In the genomic region with DNA sequence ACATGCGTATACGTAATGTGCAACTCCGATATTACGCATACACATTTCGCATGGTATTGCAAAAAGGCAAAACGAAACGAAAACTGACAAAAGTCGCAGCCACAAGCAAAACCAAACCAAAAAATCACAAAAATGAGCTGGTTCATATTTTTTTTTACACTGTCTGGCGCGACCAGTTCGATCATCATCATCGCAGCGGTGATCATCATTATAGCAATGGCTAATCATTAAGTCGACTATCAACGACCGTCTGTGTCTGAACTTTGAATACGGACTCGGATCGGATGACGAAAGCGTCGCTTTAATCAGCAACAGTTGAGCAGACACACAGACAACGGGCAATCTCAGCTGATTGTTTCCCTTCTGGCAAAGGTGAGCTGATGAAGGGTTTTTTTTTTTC, we compare ENCODE assay signal across 4 fruit fly cellular contexts.
TF ChIP-seq lines count a peak whose summit lies in the region.

No protein-coding gene starts in this region.

- no peak for TF ChIP-seq CTCF in whole organism, embryonic (GFP tag; optimal IDR thresholded peaks at IDR 0.05; lab: Kevin White, UChicago)

TF ChIP-seq in whole organism, adult, 20 proteins besides CTCF, POLR2A, EP300 and RAD21:
- TF ChIP-seq tj (GFP tag; optimal IDR thresholded peaks at IDR 0.05; lab: Kevin White, UChicago) (peak; percentile 72), CG12768 (GFP tag; optimal IDR thresholded peaks at IDR 0.05; lab: Kevin White, UChicago) (peak; percentile 58), cic (GFP tag; optimal IDR thresholded peaks at IDR 0.05; lab: Kevin White, UChicago) (peak; percentile 22), toe (GFP tag; optimal IDR thresholded peaks at IDR 0.05; lab: Kevin White, UChicago) (no peak)

TF ChIP-seq in whole organism, embryonic, 481 proteins besides CTCF, POLR2A, EP300 and RAD21 (continues in another document):
- TF ChIP-seq CG13123 (GFP tag; optimal IDR thresholded peaks at IDR 0.05; lab: Kevin White, UChicago) (no peak), Bteb2 (GFP tag; optimal IDR thresholded peaks at IDR 0.05; lab: Kevin White, UChicago) (no peak), amos (GFP tag; IDR thresholded peaks at IDR 0.05; lab: Robert Waterston, UW; ENCODE audit: partially characterized antibody) (no peak), Antp (GFP tag; optimal IDR thresholded peaks at IDR 0.05; lab: Kevin White, UChicago) (no peak), gce (GFP tag; IDR thresholded peaks at IDR 0.05; lab: Robert Waterston, UW) (no peak), CG7372 (GFP tag; IDR thresholded peaks at IDR 0.05; lab: Robert Waterston, UW) (0 out of 2 replicates have a peak, but pooled peaks have one; percentile 46), Dbx (GFP tag; IDR thresholded peaks at IDR 0.05; lab: Robert Waterston, UW) (no peak), nom (GFP tag; optimal IDR thresholded peaks at IDR 0.05; lab: Kevin White, UChicago) (peak; percentile 90), pita (GFP tag; optimal IDR thresholded peaks at IDR 0.05; lab: Kevin White, UChicago) (no peak), sd (tag; optimal IDR thresholded peaks at IDR 0.05; lab: Kevin White, UChicago) (no peak), CG13894 (tag; optimal IDR thresholded peaks at IDR 0.05; lab: Kevin White, UChicago) (peak; percentile 22), mam (GFP tag; optimal IDR thresholded peaks at IDR 0.05; lab: Kevin White, UChicago) (no peak), CG8281 (tag; optimal IDR thresholded peaks at IDR 0.05; lab: Kevin White, UChicago) (no peak), Med (GFP tag; lab: Kevin White, UChicago) (peak; percentile 22), Spps (tag; optimal IDR thresholded peaks at IDR 0.05; lab: Kevin White, UChicago) (no peak), Atf6 (GFP tag; IDR thresholded peaks at IDR 0.05; lab: Robert Waterston, UW) (0 out of 2 replicates have a peak, but pooled peaks have one; percentile 23), Rfx (GFP tag; IDR thresholded peaks at IDR 0.05; lab: Robert Waterston, UW) (peak; percentile 42), CG4820 (GFP tag; optimal IDR thresholded peaks at IDR 0.05; lab: Kevin White, UChicago) (no peak), onecut (GFP tag; IDR thresholded peaks at IDR 0.05; lab: Robert Waterston, UW) (no peak), Drgx (GFP tag; IDR thresholded peaks at IDR 0.05; lab: Robert Waterston, UW) (peak; percentile 38; the same call in 1 of the 2 replicates), CG34224 (GFP tag; IDR thresholded peaks at IDR 0.05; lab: Robert Waterston, UW; ENCODE audit: partially characterized antibody) (peak; percentile 38; the same call in 1 of the 3 replicates), CG10431 (GFP tag; optimal IDR thresholded peaks at IDR 0.05; lab: Kevin White, UChicago) (no peak), Mrtf (GFP tag; IDR thresholded peaks at IDR 0.05; lab: Robert Waterston, UW) (no peak), CG33557 (GFP tag; optimal IDR thresholded peaks at IDR 0.05; lab: Kevin White, UChicago) (no peak), sqz (GFP tag; optimal IDR thresholded peaks at IDR 0.05; lab: Kevin White, UChicago) (peak; percentile 33), CG10959 (GFP tag; IDR thresholded peaks at IDR 0.05; lab: Robert Waterston, UW) (no peak), fd3F (GFP tag; optimal IDR thresholded peaks at IDR 0.05; lab: Kevin White, UChicago) (no peak)

TF ChIP-seq in whole organism, prepupa, 60 proteins besides CTCF, POLR2A, EP300 and RAD21:
- TF ChIP-seq CG11762 (GFP tag; optimal IDR thresholded peaks at IDR 0.05; lab: Kevin White, UChicago; ENCODE audit: insufficient read depth) (peak; percentile 6), CG1621 (tag; optimal IDR thresholded peaks at IDR 0.05; lab: Kevin White, UChicago) (peak; percentile 63), CG9139 (GFP tag; optimal IDR thresholded peaks at IDR 0.05; lab: Kevin White, UChicago) (peak; percentile 75), CG6276 (GFP tag; optimal IDR thresholded peaks at IDR 0.05; lab: Kevin White, UChicago) (peak; percentile 77), net (GFP tag; optimal IDR thresholded peaks at IDR 0.05; lab: Kevin White, UChicago) (peak; percentile 53), Met (GFP tag; optimal IDR thresholded peaks at IDR 0.05; lab: Kevin White, UChicago) (no peak), eg (GFP tag; IDR thresholded peaks at IDR 0.05; lab: Robert Waterston, UW) (peak; percentile 38; the same call in 2 of the 3 replicates), ss (GFP tag; optimal IDR thresholded peaks at IDR 0.05; lab: Kevin White, UChicago) (peak; percentile 78 to 81), CG8319 (GFP tag; optimal IDR thresholded peaks at IDR 0.05; lab: Kevin White, UChicago) (no peak), CG15336 (GFP tag; IDR thresholded peaks at IDR 0.05; lab: Robert Waterston, UW) (peak; percentile 57), svp (GFP tag; lab: Kevin White, UChicago) (peak; percentile 86), dsx (GFP tag; optimal IDR thresholded peaks at IDR 0.05; lab: Kevin White, UChicago; ENCODE audit: poor library complexity, severe bottlenecking) (no peak), pdm3 (GFP tag; optimal IDR thresholded peaks at IDR 0.05; lab: Kevin White, UChicago) (no peak), vri (GFP tag; optimal IDR thresholded peaks at IDR 0.05; lab: Kevin White, UChicago) (no peak), spab (GFP tag; optimal IDR thresholded peaks at IDR 0.05; lab: Kevin White, UChicago) (peak; percentile 34), CG10669 (GFP tag; optimal IDR thresholded peaks at IDR 0.05; lab: Kevin White, UChicago) (peak; percentile 41), CG8119 (GFP tag; IDR thresholded peaks at IDR 0.05; lab: Robert Waterston, UW) (peak; percentile 46; the same call in 2 of the 3 replicates), CG6808 (GFP tag; optimal IDR thresholded peaks at IDR 0.05; lab: Kevin White, UChicago) (peak; percentile 68)

TF ChIP-seq in whole organism, pupa, 21 proteins besides CTCF, POLR2A, EP300 and RAD21:
- TF ChIP-seq rn (GFP tag; IDR thresholded peaks at IDR 0.05; lab: Robert Waterston, UW) (no peak), fd96Ca (GFP tag; IDR thresholded peaks at IDR 0.05; lab: Robert Waterston, UW) (peak; percentile 40; the same call in 2 of the 3 replicates), CG32121 (GFP tag; IDR thresholded peaks at IDR 0.05; lab: Robert Waterston, UW) (peak; percentile 30; the same call in 1 of the 2 replicates), Ets98B (GFP tag; IDR thresholded peaks at IDR 0.05; lab: Robert Waterston, UW) (peak; percentile 34; the same call in 1 of the 2 replicates), CG15710 (tag; optimal IDR thresholded peaks at IDR 0.05; lab: Kevin White, UChicago) (peak; percentile 30), CG34367 (tag; optimal IDR thresholded peaks at IDR 0.05; lab: Kevin White, UChicago) (peak; percentile 47), CG13204 (GFP tag; optimal IDR thresholded peaks at IDR 0.05; lab: Kevin White, UChicago) (peak; percentile 72), Pif1A (GFP tag; optimal IDR thresholded peaks at IDR 0.05; lab: Kevin White, UChicago) (no peak), Snoo (tag; optimal IDR thresholded peaks at IDR 0.05; lab: Kevin White, UChicago) (peak; percentile 36), CG10348 (GFP tag; IDR thresholded peaks at IDR 0.05; lab: Robert Waterston, UW) (no peak), CG9948 (tag; optimal IDR thresholded peaks at IDR 0.05; lab: Kevin White, UChicago) (no peak), gl (tag; optimal IDR thresholded peaks at IDR 0.05; lab: Kevin White, UChicago) (peak; percentile 88), CG17806 (tag; optimal IDR thresholded peaks at IDR 0.05; lab: Kevin White, UChicago) (peak; percentile 27), CG4496 (GFP tag; IDR thresholded peaks at IDR 0.05; lab: Robert Waterston, UW) (peak; percentile 48; the same call in 2 of the 3 replicates), D1 (tag; optimal IDR thresholded peaks at IDR 0.05; lab: Kevin White, UChicago) (no peak), CG14655 (GFP tag; optimal IDR thresholded peaks at IDR 0.05; lab: Kevin White, UChicago) (no peak), CG12605 (GFP tag; IDR thresholded peaks at IDR 0.05; lab: Robert Waterston, UW) (peak; percentile 60; the same call in 1 of the 2 replicates), CG8159 (tag; optimal IDR thresholded peaks at IDR 0.05; lab: Kevin White, UChicago) (peak; percentile 44), EcR (GFP tag; optimal IDR thresholded peaks at IDR 0.05; lab: Kevin White, UChicago) (peak; percentile 84), CG8301 (tag; optimal IDR thresholded peaks at IDR 0.05; lab: Kevin White, UChicago) (no peak)
